Fruit fly (Drosophila melanogaster): ENCODE results near the gene CG3566.
A peak's percentile ranks its signal among the peaks of the same experiment; 100 is the strongest.

DNA sequence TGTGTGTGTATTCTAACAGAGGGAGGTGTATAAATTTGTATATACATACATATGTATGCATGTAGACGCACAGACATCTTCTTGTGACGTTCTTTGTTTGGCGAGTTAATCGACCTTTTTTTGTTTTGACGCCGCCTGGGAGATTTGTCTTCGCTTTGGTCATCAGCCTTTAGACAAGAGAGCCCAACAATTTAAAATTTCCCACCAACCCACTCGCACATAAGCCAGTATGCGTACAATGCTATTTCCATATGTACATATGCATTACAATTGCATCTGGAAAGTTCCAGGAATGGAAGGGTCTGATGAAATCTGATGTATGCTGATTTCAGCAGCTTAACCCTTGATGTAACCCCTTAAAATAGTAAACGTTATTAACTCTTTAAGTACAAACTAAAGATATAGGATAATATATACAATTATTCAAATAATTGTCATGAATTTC lies 3.1 kb upstream of the CG3566 start, which contains the start of gene Ubi-p5E:
- peak; percentile 71 for TF ChIP-seq tj (GFP tag; optimal IDR thresholded peaks at IDR 0.05)
- no peak for TF ChIP-seq ovo (GFP tag; optimal IDR thresholded peaks at IDR 0.05)
- no peak for TF ChIP-seq Clk (GFP tag; optimal IDR thresholded peaks at IDR 0.05)
- TF ChIP-seq CG11617 (GFP tag; optimal IDR thresholded peaks at IDR 0.05) = no peak
- no peak for TF ChIP-seq cnc (optimal IDR thresholded peaks at IDR 0.05)
- no peak for TF ChIP-seq CG7045 (GFP tag; optimal IDR thresholded peaks at IDR 0.05)
- no peak for TF ChIP-seq CG1620 (GFP tag; optimal IDR thresholded peaks at IDR 0.05)
- no peak for TF ChIP-seq cic (GFP tag; optimal IDR thresholded peaks at IDR 0.05)
- no peak for TF ChIP-seq CG33017 (tag; optimal IDR thresholded peaks at IDR 0.05)
- TF ChIP-seq Hr96 (GFP tag; optimal IDR thresholded peaks at IDR 0.05) = no peak
